Fruit fly (Drosophila melanogaster): ENCODE data around the gene Act5C.
"Not testable (repeated sequence)": the region's sequence is repeated elsewhere in the genome, so short reads cannot be mapped to it uniquely, and the experiment has no call there.

DNA sequence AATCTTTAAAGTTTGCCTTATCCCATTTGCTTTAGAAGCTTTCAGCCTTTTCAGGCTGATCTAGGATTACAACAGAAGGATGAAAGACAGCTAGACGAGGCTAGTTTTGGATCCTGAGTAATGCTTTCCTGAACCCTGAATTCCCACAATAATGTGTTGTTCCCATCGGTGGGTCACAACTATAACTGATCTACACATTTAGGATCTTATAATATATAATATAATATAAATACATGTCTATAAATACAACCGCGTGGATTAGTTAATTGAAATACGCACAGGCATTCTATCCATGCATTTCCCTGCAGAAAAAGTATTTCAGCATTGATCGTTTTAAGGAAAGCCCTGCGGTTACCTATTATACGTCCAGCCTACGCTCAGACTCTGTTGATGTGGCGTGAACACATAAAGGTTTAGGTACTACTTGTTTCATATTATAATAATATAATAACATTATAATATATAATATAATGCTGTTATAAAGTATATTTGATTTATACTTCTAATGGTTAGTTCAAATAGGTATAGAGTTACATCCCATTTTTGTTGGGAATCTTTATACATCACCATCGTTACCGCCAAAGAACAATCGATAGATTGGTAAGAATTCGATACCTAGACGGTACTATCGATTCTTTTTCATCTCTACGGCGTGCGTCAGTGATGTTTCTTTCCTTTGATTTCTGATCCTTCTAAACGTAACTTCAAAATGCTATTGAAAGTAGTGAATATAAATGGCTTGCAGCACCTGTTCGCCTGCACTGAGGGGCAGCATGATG is 44.6 kb downstream of the Act5C start, which contains the start of gene CG32756:
- TF ChIP-seq toe, CG12768, Crg-1, CG1620 (GFP tag; optimal IDR thresholded peaks at IDR 0.05): not testable (repeated sequence)
